Fruit fly (Drosophila melanogaster): ENCODE results near the gene bai.
A peak's percentile ranks its signal among the peaks of the same experiment; 100 is the strongest.

The bai gene

dm6 chr3R:25054451-25055188 lies 15.4 kb downstream of the bai start, which contains the start of gene CG31109 (continued):
- TF ChIP-seq hbn (GFP tag; IDR thresholded peaks at IDR 0.05; ENCODE audit: partially characterized antibody) (peak; percentile 39; the same call in 1 of the 2 replicates), bigmax (GFP tag; optimal IDR thresholded peaks at IDR 0.05) (peak; percentile 41), CG15514 (GFP tag; optimal IDR thresholded peaks at IDR 0.05) (peak; percentile 62), gcm (GFP tag; optimal IDR thresholded peaks at IDR 0.05) (no peak), ind (GFP tag; optimal IDR thresholded peaks at IDR 0.05) (peak; percentile 25), sd (tag; optimal IDR thresholded peaks at IDR 0.05) (peak; percentile 26), dpn (GFP tag; optimal IDR thresholded peaks at IDR 0.05) (peak in 1 of 2 experiments; percentile 4), Chrac-16 (GFP tag; optimal IDR thresholded peaks at IDR 0.05) (no peak), CG4707 (GFP tag; optimal IDR thresholded peaks at IDR 0.05) (no peak), pb (GFP tag; optimal IDR thresholded peaks at IDR 0.05) (no peak), dati (GFP tag; IDR thresholded peaks at IDR 0.05) (no peak), CG9876 (GFP tag; optimal IDR thresholded peaks at IDR 0.05) (no peak), corto (GFP tag; optimal IDR thresholded peaks at IDR 0.05) (no peak), CG30403 (GFP tag; optimal IDR thresholded peaks at IDR 0.05) (peak; percentile 18), CG10654 (GFP tag; optimal IDR thresholded peaks at IDR 0.05) (no peak), NC2α (GFP tag; optimal IDR thresholded peaks at IDR 0.05) (no peak), CG10321 (GFP tag; IDR thresholded peaks at IDR 0.05) (no peak), stc (GFP tag; IDR thresholded peaks at IDR 0.05) (no peak), z (GFP tag; IDR thresholded peaks at IDR 0.05) (no peak), croc (GFP tag; conservative IDR thresholded peaks at IDR 0.05) (no peak), Lpt (GFP tag; optimal IDR thresholded peaks at IDR 0.05) (no peak), sens (GFP tag) (peak; percentile 86), CG4360 (GFP tag; IDR thresholded peaks at IDR 0.05) (no peak), CG6254 (GFP tag; optimal IDR thresholded peaks at IDR 0.05) (no peak), wdn (GFP tag; IDR thresholded peaks at IDR 0.05) (no peak), HmgZ (tag; optimal IDR thresholded peaks at IDR 0.05) (peak; percentile 66), CG4282 (GFP tag; optimal IDR thresholded peaks at IDR 0.05) (no peak), trem (tag; optimal IDR thresholded peaks at IDR 0.05) (peak; percentile 80), abd-A (tag; optimal IDR thresholded peaks at IDR 0.05) (no peak), CG6791 (GFP tag; IDR thresholded peaks at IDR 0.05; ENCODE audit: partially characterized antibody) (peak; percentile 37; the same call in 1 of the 3 replicates), Ada2b (GFP tag; IDR thresholded peaks at IDR 0.05) (no peak), al (GFP tag; IDR thresholded peaks at IDR 0.05) (no peak), yki (optimal IDR thresholded peaks at IDR 0.05) (no peak), CG3726 (GFP tag; IDR thresholded peaks at IDR 0.05) (no peak), onecut (GFP tag; IDR thresholded peaks at IDR 0.05) (peak; percentile 60), lola (GFP tag; optimal IDR thresholded peaks at IDR 0.05) (peak in 1 of 3 experiments; percentile 5), wor (GFP tag; IDR thresholded peaks at IDR 0.05) (no peak), CG17359 (tag; optimal IDR thresholded peaks at IDR 0.05) (peak; percentile 2), pan (optimal IDR thresholded peaks at IDR 0.05) (no peak), pan (GFP tag; optimal IDR thresholded peaks at IDR 0.05 in 1 of 2, IDR thresholded peaks at IDR 0.05 in 1 of 2) (peak in 1 of 2 experiments; percentile 38), CG10543 (GFP tag; optimal IDR thresholded peaks at IDR 0.05) (peak; percentile 26), CG10565 (GFP tag; optimal IDR thresholded peaks at IDR 0.05) (no peak), Opbp (GFP tag; IDR thresholded peaks at IDR 0.05; ENCODE audit: partially characterized antibody) (peak; percentile 46; the same call in 1 of the 3 replicates), sens-2 (GFP tag; IDR thresholded peaks at IDR 0.05) (no peak), tap (tag; optimal IDR thresholded peaks at IDR 0.05) (no peak), Xrp1 (GFP tag; IDR thresholded peaks at IDR 0.05) (0 out of 2 replicates have a peak, but pooled peaks have one; percentile 8), fu2 (GFP tag; optimal IDR thresholded peaks at IDR 0.05) (no peak), row (GFP tag; IDR thresholded peaks at IDR 0.05) (peak; percentile 70), PHDP (tag; optimal IDR thresholded peaks at IDR 0.05) (peak; percentile 1), CG2889 (GFP tag; IDR thresholded peaks at IDR 0.05) (no peak), CG12219 (GFP tag; optimal IDR thresholded peaks at IDR 0.05) (no peak)

Measured in whole organism, embryonic.